Fruit fly (Drosophila melanogaster): ENCODE measurements around the gene amos.

Gene amos

dm6 chr2L:18596871-18597338, at the start of gene amos:
amos (minus strand) TSS chr2L:18596921.
- TF ChIP-seq noc (tag; optimal IDR thresholded peaks at IDR 0.05): no peak

dm6 chr2L:18645468-18645867, 48.7 kb upstream of the amos start:
- TF ChIP-seq noc (tag; optimal IDR thresholded peaks at IDR 0.05): no peak

dm6 chr2L:18641087-18641486, 44.4 kb upstream of the amos start:
- TF ChIP-seq noc (tag; optimal IDR thresholded peaks at IDR 0.05): no peak

- no peak for TF ChIP-seq noc (tag; optimal IDR thresholded peaks at IDR 0.05)
These were observed 42.2 kb upstream of the amos start for dm6 chr2L:18638945-18639344.

- TF ChIP-seq noc (tag; optimal IDR thresholded peaks at IDR 0.05): no peak
These were observed 35.7 kb upstream of the amos start for dm6 chr2L:18632389-18632788.

dm6 chr2L:18630611-18631221, 34.0 kb upstream of the amos start:
- no peak for TF ChIP-seq noc (tag; optimal IDR thresholded peaks at IDR 0.05)

dm6 chr2L:18629144-18629543, 32.4 kb upstream of the amos start:
- TF ChIP-seq noc (tag; optimal IDR thresholded peaks at IDR 0.05): no peak

dm6 chr2L:18628104-18628503, 31.4 kb upstream of the amos start:
- TF ChIP-seq noc (tag; optimal IDR thresholded peaks at IDR 0.05): no peak

- peak; percentile 66 for TF ChIP-seq noc (tag; optimal IDR thresholded peaks at IDR 0.05)
These were observed 30.3 kb upstream of the amos start for dm6 chr2L:18626987-18627386.

dm6 chr2L:18625470-18625869, 28.7 kb upstream of the amos start:
- TF ChIP-seq noc (tag; optimal IDR thresholded peaks at IDR 0.05): no peak

- TF ChIP-seq noc (tag; optimal IDR thresholded peaks at IDR 0.05): peak; percentile 37
These were observed 28.3 kb upstream of the amos start for dm6 chr2L:18625009-18625408.

dm6 chr2L:18624362-18624761, 27.6 kb upstream of the amos start:
- TF ChIP-seq noc (tag; optimal IDR thresholded peaks at IDR 0.05): no peak

dm6 chr2L:18623435-18623834, 26.7 kb upstream of the amos start:
- TF ChIP-seq noc (tag; optimal IDR thresholded peaks at IDR 0.05): no peak

dm6 chr2L:18621357-18622211, 24.9 kb upstream of the amos start:
- TF ChIP-seq noc (tag; optimal IDR thresholded peaks at IDR 0.05): peak; percentile 96

- no peak for TF ChIP-seq noc (tag; optimal IDR thresholded peaks at IDR 0.05)
These were observed 23.4 kb upstream of the amos start for dm6 chr2L:18620153-18620552.

dm6 chr2L:18617003-18617402, 20.3 kb upstream of the amos start, which contains the start of gene MESR3:
MESR3 (plus strand) TSS chr2L:18617256.
- TF ChIP-seq noc (tag; optimal IDR thresholded peaks at IDR 0.05): peak; percentile 19

dm6 chr2L:18616019-18616418, 19.3 kb upstream of the amos start, which contains the start of gene IFT46:
IFT46 (minus strand) TSS chr2L:18616106.
- TF ChIP-seq noc (tag; optimal IDR thresholded peaks at IDR 0.05): no peak
